Fruit fly (Drosophila melanogaster): ENCODE results near the gene Pburs.

Gene Pburs

DNA sequence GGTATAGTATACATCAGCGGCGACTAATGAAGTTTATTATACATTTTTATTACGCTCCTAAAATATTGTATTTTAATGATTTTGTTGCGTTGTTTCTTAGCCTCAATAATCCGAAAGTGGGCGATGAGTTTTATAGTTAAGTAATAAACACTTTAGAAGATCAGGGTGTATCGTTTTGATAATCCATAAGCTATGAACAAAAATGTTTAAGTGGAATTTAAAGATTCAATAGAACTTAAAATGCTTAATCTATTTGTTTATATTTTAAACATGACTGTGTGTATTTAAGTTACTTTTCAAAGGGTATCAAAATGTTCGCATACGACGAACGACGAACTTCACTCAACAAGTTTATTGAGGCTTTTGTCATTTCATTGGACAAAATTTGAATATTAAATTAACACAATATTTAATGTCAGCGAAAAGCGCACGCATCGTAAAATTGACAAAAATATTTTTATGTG, 44.8 kb downstream of the Pburs start (continued):
- TF ChIP-seq Oli (tag; optimal IDR thresholded peaks at IDR 0.05) = peak; percentile 88
- TF ChIP-seq CG9797 (GFP tag; optimal IDR thresholded peaks at IDR 0.05) = no peak
- TF ChIP-seq CG2120 (GFP tag; optimal IDR thresholded peaks at IDR 0.05) = peak; percentile 88
- TF ChIP-seq CG43689 (GFP tag; IDR thresholded peaks at IDR 0.05) = peak; percentile 82
- peak; percentile 69; the same call in 1 of the 3 replicates for TF ChIP-seq otp (GFP tag; IDR thresholded peaks at IDR 0.05)
- TF ChIP-seq unpg (GFP tag; optimal IDR thresholded peaks at IDR 0.05) = peak; percentile 88
- peak; percentile 94 for TF ChIP-seq Sox102F (GFP tag; optimal IDR thresholded peaks at IDR 0.05)
- no peak for TF ChIP-seq HLHmδ (GFP tag; optimal IDR thresholded peaks at IDR 0.05)
- TF ChIP-seq Six4 (GFP tag; optimal IDR thresholded peaks at IDR 0.05) = no peak
- peak; percentile 68 for TF ChIP-seq CG9817 (tag; optimal IDR thresholded peaks at IDR 0.05)
- peak; percentile 56 for TF ChIP-seq sd (tag; optimal IDR thresholded peaks at IDR 0.05)
- TF ChIP-seq CG14667 (GFP tag; IDR thresholded peaks at IDR 0.05) = no peak
- TF ChIP-seq Sry-β (GFP tag; optimal IDR thresholded peaks at IDR 0.05) = no peak
- peak; percentile 77 for TF ChIP-seq CG14050 (GFP tag; IDR thresholded peaks at IDR 0.05)
- TF ChIP-seq CG17802 (tag; optimal IDR thresholded peaks at IDR 0.05) = no peak
- peak; percentile 65 for TF ChIP-seq CG7839 (tag; optimal IDR thresholded peaks at IDR 0.05)
- no peak for TF ChIP-seq mld (GFP tag; IDR thresholded peaks at IDR 0.05; ENCODE audit: partially characterized antibody)
- no peak for TF ChIP-seq z (GFP tag; IDR thresholded peaks at IDR 0.05)
- peak; percentile 79 for TF ChIP-seq CrebB (tag; optimal IDR thresholded peaks at IDR 0.05)
- 0 out of 3 replicates have a peak, but pooled peaks have one; percentile 20 for TF ChIP-seq CG3726 (GFP tag; IDR thresholded peaks at IDR 0.05)
- TF ChIP-seq CG2889 (GFP tag; IDR thresholded peaks at IDR 0.05) = peak; percentile 66; the same call in 2 of the 3 replicates
- TF ChIP-seq CG6272 (GFP tag; IDR thresholded peaks at IDR 0.05) = no peak
- TF ChIP-seq CG4360 (GFP tag; IDR thresholded peaks at IDR 0.05) = no peak
- no peak for TF ChIP-seq Atf-2 (GFP tag; optimal IDR thresholded peaks at IDR 0.05)
- peak; percentile 67 for TF ChIP-seq sisA (GFP tag; IDR thresholded peaks at IDR 0.05)
- TF ChIP-seq CG18262 (tag; optimal IDR thresholded peaks at IDR 0.05) = peak; percentile 51
- TF ChIP-seq p53 (GFP tag; optimal IDR thresholded peaks at IDR 0.05) = no peak
- peak; percentile 2 for TF ChIP-seq Side (GFP tag; optimal IDR thresholded peaks at IDR 0.05)
- TF ChIP-seq so (GFP tag; IDR thresholded peaks at IDR 0.05) = peak; percentile 66; the same call in 2 of the 3 replicates
- TF ChIP-seq ash1 (GFP tag; optimal IDR thresholded peaks at IDR 0.05) = no peak
- no peak for TF ChIP-seq Nf-YC (tag; optimal IDR thresholded peaks at IDR 0.05)
- peak; percentile 48; the same call in 1 of the 3 replicates for TF ChIP-seq CG34422 (GFP tag; IDR thresholded peaks at IDR 0.05)
- no peak for TF ChIP-seq CG15479 (GFP tag; optimal IDR thresholded peaks at IDR 0.05)
- no peak for TF ChIP-seq CG6254 (GFP tag; optimal IDR thresholded peaks at IDR 0.05)
- peak; percentile 59 for TF ChIP-seq sug (tag; optimal IDR thresholded peaks at IDR 0.05)
- TF ChIP-seq Hr39 (optimal IDR thresholded peaks at IDR 0.05) = no peak
- no peak for TF ChIP-seq CG2129 (GFP tag; IDR thresholded peaks at IDR 0.05; ENCODE audit: partially characterized antibody)
- TF ChIP-seq ttk (GFP tag; IDR thresholded peaks at IDR 0.05) = peak; percentile 80
- TF ChIP-seq Atf6 (GFP tag; IDR thresholded peaks at IDR 0.05) = peak; percentile 68; the same call in 1 of the 2 replicates
- no peak for TF ChIP-seq CG2202 (tag; optimal IDR thresholded peaks at IDR 0.05)
- TF ChIP-seq CG9215 (GFP tag; IDR thresholded peaks at IDR 0.05) = peak; percentile 33; the same call in 1 of the 2 replicates
- TF ChIP-seq Camta (GFP tag; optimal IDR thresholded peaks at IDR 0.05) = peak; percentile 38
- no peak for TF ChIP-seq toy (GFP tag; IDR thresholded peaks at IDR 0.05)
- peak; percentile 52; the same call in 1 of the 2 replicates for TF ChIP-seq wdn (GFP tag; IDR thresholded peaks at IDR 0.05)
- TF ChIP-seq ro (GFP tag; IDR thresholded peaks at IDR 0.05) = peak; percentile 42; the same call in 1 of the 2 replicates
- TF ChIP-seq H2.0 (GFP tag; IDR thresholded peaks at IDR 0.05) = peak; percentile 75
- TF ChIP-seq CG30431 (GFP tag; optimal IDR thresholded peaks at IDR 0.05) = no peak
- no peak for TF ChIP-seq CG31365 (tag; optimal IDR thresholded peaks at IDR 0.05)
- TF ChIP-seq Dip2 (GFP tag; IDR thresholded peaks at IDR 0.05) = no peak
- peak; percentile 79; the same call in 2 of the 3 replicates for TF ChIP-seq CG11456 (GFP tag; IDR thresholded peaks at IDR 0.05)
- TF ChIP-seq Deaf1 (tag; optimal IDR thresholded peaks at IDR 0.05) = peak; percentile 63
- peak; percentile 46 for TF ChIP-seq sima (GFP tag; optimal IDR thresholded peaks at IDR 0.05)
